Worm (Caenorhabditis elegans) whole organism, L2 larva: ENCODE measurements around the gene ada-2.
A peak's percentile ranks its signal among the peaks of the same experiment; 100 is the strongest.

ENCODE experiments used
- C34F6.9 ChIP-seq: fragments of 150-350 bp; optimal IDR thresholded peaks from 2 replicates; lab custom pipeline; 2014; ENCODE audit warnings: missing biosample characterization, missing genetic modification characterization
- F13H6.1 ChIP-seq: sonication (generic microtip); optimal IDR thresholded peaks from 2 replicates; lab custom pipeline; 2016; ENCODE audit warnings: missing genetic modification characterization, missing compliant biosample characterization
- R02D3.7 ChIP-seq: fragments of 150-350 bp; optimal IDR thresholded peaks from 2 replicates; lab custom pipeline; 2014; ENCODE audit warnings: missing biosample characterization, missing genetic modification characterization
- ZK546.5 ChIP-seq: sonication (generic microtip); optimal IDR thresholded peaks from 2 replicates; lab custom pipeline; 2017; ENCODE audit warnings: missing biosample characterization, missing genetic modification characterization
- alr-1 ChIP-seq: fragments of 150-350 bp; optimal IDR thresholded peaks from 2 replicates; lab custom pipeline; 2014; ENCODE audit warnings: missing biosample characterization, missing genetic modification characterization
- aly-2 ChIP-seq: fragments of 150-350 bp; optimal IDR thresholded peaks from 2 replicates; lab custom pipeline; 2014; ENCODE audit warnings: missing biosample characterization, missing genetic modification characterization
- ama-1 ChIP-seq: fragments of 150-350 bp; optimal IDR thresholded peaks from 2 replicates; lab custom pipeline; 2018; ENCODE audit warnings: inconsistent platforms
- blmp-1 ChIP-seq: sonication (generic microtip); optimal IDR thresholded peaks from 2 replicates; lab custom pipeline; 2017; ENCODE audit warnings: missing genetic modification characterization, mild to moderate bottlenecking, missing compliant biosample characterization, antibody characterized with exemption, moderate library complexity; ENCODE audit not compliant: insufficient read depth
- ceh-82 ChIP-seq: fragments of 150-350 bp; optimal IDR thresholded peaks from 2 replicates; lab custom pipeline; 2014; ENCODE audit warnings: missing biosample characterization, missing genetic modification characterization
- crh-2 ChIP-seq: sonication (generic microtip); optimal IDR thresholded peaks from 2 replicates; lab custom pipeline; 2017; ENCODE audit warnings: missing biosample characterization, missing genetic modification characterization
- dmd-4 ChIP-seq: sonication (generic microtip); optimal IDR thresholded peaks from 2 replicates; lab custom pipeline; 2017; ENCODE audit warnings: missing biosample characterization, missing genetic modification characterization
- fos-1 ChIP-seq: fragments of 150-350 bp; optimal IDR thresholded peaks from 2 replicates; lab custom pipeline; 2014; ENCODE audit warnings: missing biosample characterization, missing genetic modification characterization
- gmeb-1 ChIP-seq: fragments of 150-350 bp; optimal IDR thresholded peaks from 2 replicates; lab custom pipeline; 2014; ENCODE audit warnings: missing biosample characterization, missing genetic modification characterization
- lin-11 ChIP-seq: fragments of 150-350 bp; sonication (generic microtip); optimal IDR thresholded peaks from 2 replicates; lab custom pipeline; 2014; ENCODE audit warnings: missing biosample characterization, missing genetic modification characterization, inconsistent platforms, mixed read lengths
- lin-13 ChIP-seq: fragments of 150-350 bp; optimal IDR thresholded peaks from 2 replicates; lab custom pipeline; 2014; ENCODE audit warnings: missing biosample characterization, missing genetic modification reagents, missing genetic modification characterization
- lin-39 ChIP-seq: fragments of 150-350 bp; optimal IDR thresholded peaks from 2 replicates; lab custom pipeline; 2014; ENCODE audit warnings: missing biosample characterization, missing genetic modification reagents, missing genetic modification characterization
- lsy-2 ChIP-seq, 2 experiments: fragments of 150-350 bp in 1 of 2; sonication (generic microtip) in 1 of 2; optimal IDR thresholded peaks; 2 replicates each; lab custom pipeline; 2014 to 2017; ENCODE audit warnings: missing biosample characterization in 2 of 2, missing genetic modification characterization in 2 of 2
- mab-5 ChIP-seq: fragments of 150-350 bp; optimal IDR thresholded peaks from 2 replicates; lab custom pipeline; 2014; ENCODE audit warnings: missing biosample characterization, missing genetic modification characterization
- mbf-1 ChIP-seq: sonication (generic microtip); optimal IDR thresholded peaks from 2 replicates; lab custom pipeline; 2017; ENCODE audit warnings: missing biosample characterization, missing genetic modification characterization
- mdl-1 ChIP-seq, 2 experiments: fragments of 150-350 bp in 1 of 2; sonication (generic microtip) in 1 of 2; optimal IDR thresholded peaks; 2 replicates each; lab custom pipeline; 2017; ENCODE audit warnings: missing biosample characterization in 2 of 2, missing genetic modification characterization in 2 of 2
- nhr-10 ChIP-seq: sonication (generic microtip); optimal IDR thresholded peaks from 2 replicates; lab custom pipeline; 2017; ENCODE audit warnings: missing biosample characterization, missing genetic modification characterization
- nhr-11 ChIP-seq: fragments of 150-350 bp; optimal IDR thresholded peaks from 2 replicates; lab custom pipeline; 2014; ENCODE audit warnings: missing biosample characterization, missing genetic modification characterization
- nhr-12 ChIP-seq: fragments of 150-350 bp; optimal IDR thresholded peaks from 2 replicates; lab custom pipeline; 2014; ENCODE audit warnings: missing biosample characterization, missing genetic modification characterization
- nhr-129 ChIP-seq: fragments of 150-350 bp; optimal IDR thresholded peaks from 2 replicates; lab custom pipeline; 2014; ENCODE audit warnings: missing biosample characterization, missing genetic modification characterization
- nhr-21 ChIP-seq: fragments of 150-350 bp; optimal IDR thresholded peaks from 2 replicates; lab custom pipeline; 2014; ENCODE audit warnings: missing biosample characterization, missing genetic modification characterization
- nhr-23 ChIP-seq: fragments of 150-350 bp; optimal IDR thresholded peaks from 2 replicates; lab custom pipeline; 2014; ENCODE audit warnings: missing biosample characterization, missing genetic modification reagents, missing genetic modification characterization
- nhr-237 ChIP-seq: fragments of 150-350 bp; optimal IDR thresholded peaks from 2 replicates; lab custom pipeline; 2014; ENCODE audit warnings: missing biosample characterization, missing genetic modification characterization
- nhr-6 ChIP-seq: fragments of 150-350 bp; optimal IDR thresholded peaks from 2 replicates; lab custom pipeline; 2014; ENCODE audit warnings: missing biosample characterization, missing genetic modification characterization
- nhr-77 ChIP-seq: fragments of 150-350 bp; optimal IDR thresholded peaks from 2 replicates; lab custom pipeline; 2014; ENCODE audit warnings: missing biosample characterization, missing genetic modification characterization
- peb-1 ChIP-seq: fragments of 150-350 bp; optimal IDR thresholded peaks from 2 replicates; lab custom pipeline; 2014; ENCODE audit warnings: missing biosample characterization, missing genetic modification characterization
- sem-4 ChIP-seq: fragments of 150-350 bp; optimal IDR thresholded peaks from 2 replicates; lab custom pipeline; 2014; ENCODE audit warnings: missing biosample characterization, missing genetic modification reagents, missing genetic modification characterization
- sma-9 ChIP-seq, 2 experiments: fragments of 150-350 bp in 1 of 2; sonication (generic microtip) in 1 of 2; optimal IDR thresholded peaks; 2 replicates each; lab custom pipeline; 2014 to 2016; ENCODE audit warnings: missing genetic modification characterization in 2 of 2, mild to moderate bottlenecking in 1 of 2, missing biosample characterization in 1 of 2, missing compliant biosample characterization in 1 of 2, missing genetic modification reagents in 1 of 2, moderate library complexity in 1 of 2
- unc-55 ChIP-seq: fragments of 150-350 bp; sonication (generic microtip); optimal IDR thresholded peaks from 3 replicates; lab custom pipeline; 2014; ENCODE audit warnings: missing biosample characterization, missing genetic modification reagents, missing genetic modification characterization
- zag-1 ChIP-seq: fragments of 150-350 bp; optimal IDR thresholded peaks from 2 replicates; lab custom pipeline; 2014; ENCODE audit warnings: missing biosample characterization, missing genetic modification characterization
- ztf-11 ChIP-seq: sonication (generic microtip); optimal IDR thresholded peaks from 2 replicates; lab custom pipeline; 2017; ENCODE audit warnings: missing biosample characterization, missing genetic modification characterization
- ztf-4 ChIP-seq: fragments of 150-350 bp; optimal IDR thresholded peaks from 2 replicates; lab custom pipeline; 2014; ENCODE audit warnings: missing biosample characterization, missing genetic modification characterization

The ada-2 gene

DNA sequence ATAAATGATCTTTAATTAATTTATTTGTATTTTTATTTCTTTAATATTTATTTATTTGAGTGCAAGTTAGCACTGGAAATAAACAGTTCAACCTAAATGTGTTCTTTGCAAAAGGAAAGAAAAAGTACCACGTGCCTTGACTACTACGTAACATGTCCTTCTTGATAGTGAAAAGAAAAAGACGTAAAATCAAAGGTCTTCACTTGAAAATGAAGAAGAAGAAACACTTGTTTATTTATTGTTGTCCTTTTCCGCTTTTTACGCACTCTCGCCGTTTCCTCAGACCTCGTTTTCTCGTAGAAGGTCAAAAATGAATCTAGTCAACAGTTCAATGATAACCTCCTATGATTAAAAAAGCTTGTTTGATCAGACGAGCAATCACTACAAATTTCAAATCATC, 25.9 kb downstream of the ada-2 start (continued):
- TF ChIP-seq unc-55 (GFP tag; lab: Kevin White, UChicago): no peak
- TF ChIP-seq C34F6.9 (tag; lab: Kevin White, UChicago): no peak
- no peak for TF ChIP-seq ama-1 (lab: Kevin White, UChicago)
- TF ChIP-seq ztf-4 (tag; lab: Kevin White, UChicago): no peak
- TF ChIP-seq ceh-82 (tag; lab: Kevin White, UChicago): no peak
- peak in 1 of 2 experiments; percentile 27 for TF ChIP-seq mdl-1 (tag; optimal IDR thresholded peaks at IDR 0.05; lab: Kevin White, UChicago)
- no peak for TF ChIP-seq R02D3.7
- no peak for TF ChIP-seq nhr-12
- no peak for TF ChIP-seq dmd-4 (tag; lab: Kevin White, UChicago)
- no peak for TF ChIP-seq ZK546.5 (tag; lab: Kevin White, UChicago)
- TF ChIP-seq zag-1 (tag; lab: Kevin White, UChicago): no peak
- no peak for TF ChIP-seq nhr-11 (tag; lab: Kevin White, UChicago)
- peak; percentile 52 for TF ChIP-seq crh-2 (tag; lab: Kevin White, UChicago)
- TF ChIP-seq lsy-2 (tag; optimal IDR thresholded peaks at IDR 0.05; lab: Kevin White, UChicago): peak in 1 of 2 experiments; percentile 2
- no peak for TF ChIP-seq lin-11 (tag; lab: Kevin White, UChicago)
- TF ChIP-seq nhr-10: no peak
- peak; percentile 84 for TF ChIP-seq sma-9 (GFP tag; optimal IDR thresholded peaks at IDR 0.05; lab: Kevin White, UChicago)
- TF ChIP-seq sma-9 (tag; optimal IDR thresholded peaks at IDR 0.05; lab: Kevin White, UChicago): no peak
- no peak for TF ChIP-seq gmeb-1

DNA sequence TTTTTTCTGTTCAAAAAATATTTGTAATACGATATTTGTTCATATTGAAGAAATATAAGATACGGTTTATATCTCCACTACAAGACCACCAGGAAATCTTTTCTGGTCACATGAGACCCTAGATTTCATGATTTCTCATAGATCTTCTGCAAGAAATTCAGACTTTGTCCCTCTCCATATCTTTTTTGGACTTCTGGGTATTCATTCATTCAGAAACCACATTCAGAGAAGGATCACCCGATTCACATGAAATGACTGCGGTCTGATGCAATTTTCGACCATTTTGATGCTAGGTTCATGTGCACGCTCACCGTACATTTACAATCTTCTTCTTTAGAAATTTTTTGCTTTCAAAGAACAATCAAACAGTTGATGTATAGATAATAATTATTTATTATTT, 27.7 kb downstream of the ada-2 start:
- TF ChIP-seq aly-2 (tag; lab: Kevin White, UChicago): no peak
- no peak for TF ChIP-seq alr-1 (tag; lab: Kevin White, UChicago)
- TF ChIP-seq lin-13 (GFP tag; lab: Kevin White, UChicago): no peak
- TF ChIP-seq blmp-1 (tag; lab: Kevin White, UChicago): no peak
- TF ChIP-seq nhr-6: no peak
- TF ChIP-seq ceh-82 (tag; lab: Kevin White, UChicago): no peak
- no peak for TF ChIP-seq lsy-2 (tag; optimal IDR thresholded peaks at IDR 0.05; lab: Kevin White, UChicago)
- peak; percentile 22 for TF ChIP-seq fos-1
- TF ChIP-seq nhr-21 (tag; lab: Kevin White, UChicago): peak; percentile 77
- no peak for TF ChIP-seq lin-39 (tag; lab: Kevin White, UChicago)
- peak; percentile 63 for TF ChIP-seq sma-9 (GFP tag; optimal IDR thresholded peaks at IDR 0.05; lab: Kevin White, UChicago)
- TF ChIP-seq sma-9 (tag; optimal IDR thresholded peaks at IDR 0.05; lab: Kevin White, UChicago): no peak
- TF ChIP-seq nhr-11 (tag; lab: Kevin White, UChicago): no peak
- peak; percentile 42 for TF ChIP-seq nhr-129 (tag; lab: Kevin White, UChicago)

DNA sequence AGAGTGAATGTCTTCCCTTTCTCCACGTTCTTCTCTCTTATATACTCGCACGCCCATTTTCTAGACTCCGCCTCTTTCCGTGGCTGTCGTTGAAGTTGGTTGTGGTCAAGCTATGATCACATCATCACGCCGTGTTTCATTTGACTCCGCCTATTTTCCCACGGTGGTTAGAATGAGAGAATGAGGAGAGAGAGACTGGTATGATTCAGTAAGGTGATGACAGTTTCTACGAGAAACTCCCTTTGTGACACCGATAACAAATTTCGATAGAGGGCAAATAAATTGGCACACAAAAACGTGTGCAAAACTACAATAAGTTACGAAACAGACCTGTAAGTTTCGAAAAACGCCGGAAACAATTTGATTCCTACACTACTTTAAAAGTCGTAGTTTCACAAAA, 28.5 kb downstream of the ada-2 start:
- TF ChIP-seq blmp-1 (tag; lab: Kevin White, UChicago) (peak; percentile 18), mab-5 (tag; lab: Kevin White, UChicago) (no peak), sma-9 (GFP tag; optimal IDR thresholded peaks at IDR 0.05; lab: Kevin White, UChicago) (peak; percentile 23), sma-9 (tag; optimal IDR thresholded peaks at IDR 0.05; lab: Kevin White, UChicago) (no peak), mdl-1 (tag; optimal IDR thresholded peaks at IDR 0.05; lab: Kevin White, UChicago) (peak in 1 of 2 experiments; percentile 7), R02D3.7 (no peak), nhr-129 (tag; lab: Kevin White, UChicago) (peak; percentile 15), alr-1 (tag; lab: Kevin White, UChicago) (no peak), lin-13 (GFP tag; lab: Kevin White, UChicago) (no peak), lin-11 (tag; lab: Kevin White, UChicago) (no peak), fos-1 (peak; percentile 86), ztf-11 (tag; lab: Kevin White, UChicago) (no peak)

DNA sequence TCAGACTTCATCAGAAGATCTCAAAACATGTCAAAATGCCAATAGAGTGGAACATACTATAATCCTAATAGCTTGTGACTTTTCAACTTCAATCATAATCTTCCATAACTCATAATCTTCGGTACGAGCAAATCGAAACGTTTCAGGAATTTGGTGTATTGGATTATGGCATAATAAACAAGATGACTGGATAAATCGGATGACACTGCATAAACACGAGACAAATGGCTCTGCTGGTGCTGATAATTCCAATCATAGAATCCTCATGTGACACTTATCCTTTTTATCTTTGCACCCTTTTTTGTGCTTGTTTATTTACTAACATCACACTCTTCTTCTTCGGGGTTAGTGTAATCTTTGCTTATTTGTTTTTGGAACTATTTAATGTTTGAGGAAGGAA, 31.0 kb downstream of the ada-2 start:
- TF ChIP-seq nhr-77 (tag; lab: Kevin White, UChicago) (no peak), nhr-10 (no peak), sma-9 (GFP tag; optimal IDR thresholded peaks at IDR 0.05; lab: Kevin White, UChicago) (peak; percentile 4), sma-9 (tag; optimal IDR thresholded peaks at IDR 0.05; lab: Kevin White, UChicago) (no peak), nhr-237 (tag; lab: Kevin White, UChicago) (no peak), sem-4 (tag; lab: Kevin White, UChicago) (no peak), F13H6.1 (tag; lab: Kevin White, UChicago) (no peak), lin-39 (tag; lab: Kevin White, UChicago) (no peak)
- TF ChIP-seq, all 48 proteins: peak for 1

DNA sequence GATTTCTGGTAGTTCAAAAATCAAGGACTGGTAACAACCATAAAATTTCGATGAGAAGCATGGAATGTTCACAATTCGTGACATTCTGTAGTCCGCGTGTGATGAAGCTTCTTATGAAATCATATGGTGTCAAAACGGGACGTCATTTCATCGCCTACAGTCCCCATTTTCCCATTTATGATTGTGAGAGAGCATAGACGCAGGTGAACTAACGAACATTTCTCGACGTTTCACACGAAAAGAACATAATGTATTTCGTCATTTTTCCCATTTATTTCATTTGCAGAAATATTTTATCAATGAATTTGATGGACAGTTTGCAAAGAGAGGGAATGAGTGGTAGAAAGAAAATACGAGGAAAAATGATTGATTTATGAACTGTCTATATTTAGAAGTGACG, 35.1 kb downstream of the ada-2 start:
- TF ChIP-seq aly-2 (tag; lab: Kevin White, UChicago): no peak
- TF ChIP-seq alr-1 (tag; lab: Kevin White, UChicago): no peak
- peak; percentile 3 for TF ChIP-seq sma-9 (GFP tag; optimal IDR thresholded peaks at IDR 0.05; lab: Kevin White, UChicago)
- TF ChIP-seq sma-9 (tag; optimal IDR thresholded peaks at IDR 0.05; lab: Kevin White, UChicago): no peak
- peak; percentile 61 for TF ChIP-seq fos-1
- TF ChIP-seq mbf-1 (tag; lab: Kevin White, UChicago): no peak
- TF ChIP-seq C34F6.9 (tag; lab: Kevin White, UChicago): no peak
- TF ChIP-seq lin-11 (tag; lab: Kevin White, UChicago): no peak
- no peak for TF ChIP-seq nhr-23 (tag; lab: Kevin White, UChicago)
- TF ChIP-seq ama-1 (lab: Kevin White, UChicago): no peak
- no peak for TF ChIP-seq blmp-1 (tag; lab: Kevin White, UChicago)
- TF ChIP-seq nhr-11 (tag; lab: Kevin White, UChicago): no peak
- TF ChIP-seq mab-5 (tag; lab: Kevin White, UChicago): no peak
- peak; percentile 14 for TF ChIP-seq crh-2 (tag; lab: Kevin White, UChicago)
- TF ChIP-seq peb-1: no peak
- TF ChIP-seq, all 48 proteins: peak for 3
